Fruit fly (Drosophila melanogaster) Kc167 (cell line): ENCODE results near the gene CG14866.

ENCODE experiments used
- Sin3A ChIP-seq: fragments of >200 bp; optimal IDR thresholded peaks from 2 replicates; lab custom pipeline; 2018; ENCODE audit warnings: missing external identifiers
- h ChIP-seq: fragments of >200 bp; optimal IDR thresholded peaks from 3 replicates; lab custom pipeline; 2018; ENCODE audit warnings: missing external identifiers
- insv ChIP-seq: fragments of >200 bp; optimal IDR thresholded peaks from 3 replicates; lab custom pipeline; 2018; ENCODE audit warnings: missing external identifiers
- psq ChIP-seq: fragments of >200 bp; optimal IDR thresholded peaks from 2 replicates; lab custom pipeline; 2017; ENCODE audit warnings: missing external identifiers
- ttk ChIP-seq: sonication (Bioruptor generic); optimal IDR thresholded peaks from 2 replicates; lab custom pipeline; 2017; ENCODE audit warnings: missing external identifiers

DNA sequence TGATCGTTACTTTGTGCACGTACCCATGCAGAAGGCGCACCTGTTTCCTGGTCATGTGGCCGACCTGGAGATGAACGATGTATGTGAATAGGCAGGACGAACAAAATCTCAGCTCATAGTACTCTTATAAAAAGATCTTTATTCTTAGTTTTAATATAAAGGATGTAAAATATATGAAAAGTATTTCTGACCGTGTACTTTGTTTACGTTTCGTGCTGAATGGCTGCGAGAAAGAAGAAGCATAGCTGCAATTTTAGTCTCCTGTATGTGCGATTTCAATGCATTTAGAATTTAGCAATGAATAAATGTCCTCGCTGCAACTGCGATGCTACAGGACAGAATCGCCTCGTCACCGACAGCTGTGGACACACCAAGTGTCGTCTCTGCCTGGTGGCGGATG is 31.6 kb downstream of the CG14866 start, which contains the start of the genes CG42726 and CG42727:
- TF ChIP-seq h (lab: Kevin White, UChicago) = no peak
- no peak for TF ChIP-seq psq (lab: Kevin White, UChicago)
- no peak for TF ChIP-seq Sin3A (lab: Kevin White, UChicago)
- no peak for TF ChIP-seq ttk
- TF ChIP-seq insv (lab: Kevin White, UChicago) = no peak
